Fruit fly (Drosophila melanogaster) whole organism, embryonic: ENCODE results near the gene pcm.

ENCODE experiments used
- CG1024 ChIP-seq: fragments of 200-800 bp; sonication (Bioruptor generic); IDR thresholded peaks from 2 replicates; pipeline ENCODE4 v1.3.6; 2022; ENCODE audit warnings: missing biosample characterization, missing genetic modification characterization
- CG11093 ChIP-seq: fragments of 200-800 bp; sonication (Bioruptor generic); IDR thresholded peaks from 3 replicates; pipeline ENCODE4 v1.3.6; 2022; ENCODE audit warnings: missing biosample characterization, missing genetic modification characterization
- CG11456 ChIP-seq: fragments of 200-800 bp; sonication (Bioruptor generic); IDR thresholded peaks from 3 replicates; pipeline ENCODE4 v1.3.6; 2022; ENCODE audit warnings: missing biosample characterization, missing genetic modification characterization
- CG12236 ChIP-seq: fragments of 200-800 bp; sonication (Bioruptor generic); optimal IDR thresholded peaks from 2 replicates; lab custom pipeline; 2016; ENCODE audit warnings: missing biosample characterization, missing genetic modification characterization
- CG14014 ChIP-seq: fragments of 200-800 bp; sonication (Bioruptor generic); IDR thresholded peaks from 2 replicates; pipeline ENCODE4 v1.3.6; 2022; ENCODE audit warnings: missing biosample characterization, missing genetic modification characterization
- CG15514 ChIP-seq: fragments of 200-800 bp; sonication (Bioruptor generic); optimal IDR thresholded peaks from 3 replicates; lab custom pipeline; 2017; ENCODE audit warnings: missing biosample characterization, missing genetic modification characterization, mild to moderate bottlenecking, moderate library complexity, missing genetic modification reagents
- CG17361 ChIP-seq: fragments of 200-800 bp; sonication (Bioruptor generic); IDR thresholded peaks from 3 replicates; pipeline ENCODE4 v1.3.6; 2022; ENCODE audit warnings: missing biosample characterization, missing genetic modification characterization
- CG18764 ChIP-seq: fragments of 200-800 bp; sonication (Bioruptor generic); optimal IDR thresholded peaks from 3 replicates; lab custom pipeline; 2016; ENCODE audit warnings: missing biosample characterization, missing genetic modification characterization
- CG30020 ChIP-seq: fragments of 200-800 bp; optimal IDR thresholded peaks from 2 replicates; lab custom pipeline; 2019; ENCODE audit warnings: missing biosample characterization, mild to moderate bottlenecking, missing genetic modification characterization, moderate library complexity
- CG32772 ChIP-seq: fragments of 200-800 bp; sonication (Bioruptor generic); IDR thresholded peaks from 2 replicates; pipeline ENCODE4 v1.3.6; 2022; ENCODE audit warnings: missing biosample characterization, missing genetic modification characterization
- CG34224 ChIP-seq: fragments of 200-800 bp; sonication (Bioruptor generic); IDR thresholded peaks from 3 replicates; pipeline ENCODE4 v1.3.6; 2022; ENCODE audit warnings: missing biosample characterization, missing genetic modification characterization; ENCODE audit not compliant: partially characterized antibody
- CG3847 ChIP-seq: fragments of 200-800 bp; sonication (Bioruptor generic); IDR thresholded peaks from 2 replicates; pipeline ENCODE4 v1.3.6; 2022; ENCODE audit warnings: missing biosample characterization, missing genetic modification characterization
- CG4328 ChIP-seq: fragments of 200-800 bp; sonication (Bioruptor generic); optimal IDR thresholded peaks from 3 replicates; lab custom pipeline; 2017; ENCODE audit warnings: missing biosample characterization, missing genetic modification reagents, missing genetic modification characterization
- CG4404 ChIP-seq: fragments of 200-800 bp; sonication (Bioruptor generic); IDR thresholded peaks from 2 replicates; pipeline ENCODE4 v1.3.6; 2022; ENCODE audit warnings: missing biosample characterization, missing genetic modification characterization
- CG6175 ChIP-seq: fragments of 200-800 bp; sonication (Bioruptor generic); IDR thresholded peaks from 3 replicates; pipeline ENCODE4 v1.3.6; 2022; ENCODE audit warnings: missing biosample characterization, missing genetic modification characterization
- CG6272 ChIP-seq: fragments of 200-800 bp; sonication (Bioruptor generic); IDR thresholded peaks from 2 replicates; pipeline ENCODE4 v1.3.6; 2022; ENCODE audit warnings: missing biosample characterization, missing genetic modification characterization
- CG6689 ChIP-seq: fragments of 200-800 bp; sonication (Bioruptor generic); IDR thresholded peaks from 2 replicates; pipeline ENCODE4 v1.3.6; 2022; ENCODE audit warnings: missing biosample characterization, missing genetic modification characterization
- CG7372 ChIP-seq: fragments of 200-800 bp; sonication (Bioruptor generic); IDR thresholded peaks from 2 replicates; pipeline ENCODE4 v1.3.6; 2022; ENCODE audit warnings: missing biosample characterization, missing genetic modification characterization
- CG7786 ChIP-seq: fragments of 200-800 bp; sonication (Bioruptor generic); optimal IDR thresholded peaks from 2 replicates; lab custom pipeline; 2016; ENCODE audit warnings: missing biosample characterization, missing genetic modification characterization
- CG7928 ChIP-seq: fragments of 200-800 bp; sonication (Bioruptor generic); optimal IDR thresholded peaks from 2 replicates; lab custom pipeline; 2017; ENCODE audit warnings: missing biosample characterization, mild to moderate bottlenecking, missing genetic modification characterization
- CG7963 ChIP-seq: fragments of 200-800 bp; sonication (Bioruptor generic); IDR thresholded peaks from 3 replicates; pipeline ENCODE4 v1.3.6; 2022; ENCODE audit warnings: missing biosample characterization, missing genetic modification characterization; ENCODE audit not compliant: partially characterized antibody
- CG9797 ChIP-seq: fragments of 200-800 bp; sonication (Bioruptor generic); optimal IDR thresholded peaks from 3 replicates; lab custom pipeline; 2018; ENCODE audit warnings: missing biosample characterization, mild to moderate bottlenecking, missing genetic modification characterization
- Dbx ChIP-seq: fragments of 200-800 bp; sonication (Bioruptor generic); IDR thresholded peaks from 3 replicates; pipeline ENCODE4 v1.3.6; 2022; ENCODE audit warnings: missing biosample characterization, missing genetic modification characterization
- Dip3 ChIP-seq: fragments of 200-800 bp; sonication (Bioruptor generic); optimal IDR thresholded peaks from 3 replicates; lab custom pipeline; 2016; ENCODE audit warnings: missing biosample characterization, missing genetic modification characterization
- Dp ChIP-seq: fragments of 200-800 bp; sonication (Bioruptor generic); optimal IDR thresholded peaks from 2 replicates; lab custom pipeline; 2018; ENCODE audit warnings: missing biosample characterization, mild to moderate bottlenecking, missing genetic modification characterization, moderate library complexity
- Gug ChIP-seq: fragments of 200-800 bp; sonication (Bioruptor generic); IDR thresholded peaks from 4 replicates; pipeline ENCODE4 v1.3.6; 2022; ENCODE audit warnings: missing biosample characterization, missing genetic modification characterization
- HmgZ ChIP-seq: fragments of 200-800 bp; sonication (Bioruptor generic); optimal IDR thresholded peaks from 2 replicates; lab custom pipeline; 2018; ENCODE audit warnings: missing biosample characterization, mild to moderate bottlenecking, missing genetic modification characterization
- Hr3 ChIP-seq: fragments of 200-800 bp; sonication (Bioruptor generic); optimal IDR thresholded peaks from 3 replicates; lab custom pipeline; 2016; ENCODE audit warnings: missing biosample characterization, missing genetic modification characterization
- Nf-YC ChIP-seq: fragments of 200-800 bp; optimal IDR thresholded peaks from 3 replicates; lab custom pipeline; 2019; ENCODE audit warnings: missing biosample characterization, mild to moderate bottlenecking, missing genetic modification characterization, moderate library complexity
- YL-1 ChIP-seq: fragments of 200-800 bp; sonication (Bioruptor generic); optimal IDR thresholded peaks from 3 replicates; lab custom pipeline; 2017; ENCODE audit warnings: missing biosample characterization, mild to moderate bottlenecking, missing genetic modification characterization
- ase ChIP-seq: fragments of 200-800 bp; sonication (Bioruptor generic); IDR thresholded peaks from 3 replicates; pipeline ENCODE4 v1.3.6; 2022; ENCODE audit warnings: missing biosample characterization, missing genetic modification characterization
- chif ChIP-seq, 2 experiments: fragments of 200-800 bp; sonication (Bioruptor generic); optimal IDR thresholded peaks; 3 replicates each; lab custom pipeline; 2016; ENCODE audit warnings: missing biosample characterization in 2 of 2, missing genetic modification characterization in 2 of 2
- da ChIP-seq: fragments of 200-800 bp; sonication (Bioruptor generic); optimal IDR thresholded peaks from 2 replicates; lab custom pipeline; 2016; ENCODE audit warnings: missing biosample characterization, missing genetic modification characterization
- eyg ChIP-seq: fragments of 200-800 bp; sonication (Bioruptor generic); optimal IDR thresholded peaks from 3 replicates; lab custom pipeline; 2016; ENCODE audit warnings: missing biosample characterization, missing genetic modification characterization
- fu2 ChIP-seq: fragments of 200-800 bp; sonication (Bioruptor generic); optimal IDR thresholded peaks from 2 replicates; lab custom pipeline; 2016; ENCODE audit warnings: missing biosample characterization, missing genetic modification characterization
- gsb ChIP-seq: fragments of 200-800 bp; sonication (Bioruptor generic); IDR thresholded peaks from 2 replicates; pipeline ENCODE4 v1.3.6; 2022; ENCODE audit warnings: missing biosample characterization, missing genetic modification characterization
- gsb-n ChIP-seq: fragments of 200-800 bp; sonication (Bioruptor generic); optimal IDR thresholded peaks from 3 replicates; lab custom pipeline; 2018; ENCODE audit warnings: missing biosample characterization, mild to moderate bottlenecking, missing genetic modification characterization
- ken ChIP-seq: fragments of 200-800 bp; sonication (Bioruptor generic); IDR thresholded peaks from 3 replicates; pipeline ENCODE4 v1.3.6; 2022; ENCODE audit warnings: missing biosample characterization, missing genetic modification characterization
- knrl ChIP-seq: fragments of 200-800 bp; sonication (Bioruptor generic); IDR thresholded peaks from 3 replicates; pipeline ENCODE4 v1.3.6; 2022; ENCODE audit warnings: missing biosample characterization, missing genetic modification characterization; ENCODE audit not compliant: partially characterized antibody
- lab ChIP-seq: fragments of 200-800 bp; sonication (Bioruptor generic); optimal IDR thresholded peaks from 3 replicates; lab custom pipeline; 2017; ENCODE audit warnings: missing biosample characterization, missing genetic modification characterization, mild to moderate bottlenecking, moderate library complexity, missing genetic modification reagents
- maf-S ChIP-seq: fragments of 200-800 bp; sonication (Bioruptor generic); optimal IDR thresholded peaks from 2 replicates; lab custom pipeline; 2016; ENCODE audit warnings: missing biosample characterization, missing genetic modification characterization
- nerfin-1 ChIP-seq: fragments of 200-800 bp; sonication (Bioruptor generic); optimal IDR thresholded peaks from 3 replicates; lab custom pipeline; 2019; ENCODE audit warnings: missing biosample characterization, mild to moderate bottlenecking, missing genetic modification characterization, moderate library complexity
- nom ChIP-seq: fragments of 200-800 bp; sonication (Bioruptor generic); optimal IDR thresholded peaks from 2 replicates; lab custom pipeline; 2017; ENCODE audit warnings: missing biosample characterization, missing genetic modification characterization, mild to moderate bottlenecking, moderate library complexity, missing genetic modification reagents
- pho ChIP-seq: fragments of 200-800 bp; sonication (Bioruptor generic); optimal IDR thresholded peaks from 2 replicates; lab custom pipeline; 2016; ENCODE audit warnings: missing biosample characterization, missing genetic modification characterization
- pzg ChIP-seq: fragments of 200-800 bp; sonication (Bioruptor generic); optimal IDR thresholded peaks from 3 replicates; lab custom pipeline; 2018; ENCODE audit warnings: missing biosample characterization, mild to moderate bottlenecking, missing genetic modification characterization, moderate library complexity
- scrt ChIP-seq: fragments of 200-800 bp; sonication (Bioruptor generic); optimal IDR thresholded peaks from 2 replicates; lab custom pipeline; 2018; ENCODE audit warnings: missing biosample characterization, mild to moderate bottlenecking, missing genetic modification characterization, moderate library complexity
- tup ChIP-seq: fragments of 200-800 bp; sonication (Bioruptor generic); optimal IDR thresholded peaks from 2 replicates; lab custom pipeline; 2016; ENCODE audit warnings: missing biosample characterization, mild to moderate bottlenecking, missing genetic modification characterization, moderate library complexity
- yki ChIP-seq: fragments of >200 bp; optimal IDR thresholded peaks from 3 replicates; lab custom pipeline; 2018
- zfh1 ChIP-seq: fragments of 200-800 bp; sonication (Bioruptor generic); IDR thresholded peaks from 3 replicates; pipeline ENCODE4 v1.3.6; 2022; ENCODE audit warnings: missing biosample characterization, missing genetic modification characterization
- zfh2 ChIP-seq: fragments of 200-800 bp; sonication (Bioruptor generic); optimal IDR thresholded peaks from 2 replicates; lab custom pipeline; 2016; ENCODE audit warnings: missing biosample characterization, missing genetic modification characterization

Gene pcm

DNA sequence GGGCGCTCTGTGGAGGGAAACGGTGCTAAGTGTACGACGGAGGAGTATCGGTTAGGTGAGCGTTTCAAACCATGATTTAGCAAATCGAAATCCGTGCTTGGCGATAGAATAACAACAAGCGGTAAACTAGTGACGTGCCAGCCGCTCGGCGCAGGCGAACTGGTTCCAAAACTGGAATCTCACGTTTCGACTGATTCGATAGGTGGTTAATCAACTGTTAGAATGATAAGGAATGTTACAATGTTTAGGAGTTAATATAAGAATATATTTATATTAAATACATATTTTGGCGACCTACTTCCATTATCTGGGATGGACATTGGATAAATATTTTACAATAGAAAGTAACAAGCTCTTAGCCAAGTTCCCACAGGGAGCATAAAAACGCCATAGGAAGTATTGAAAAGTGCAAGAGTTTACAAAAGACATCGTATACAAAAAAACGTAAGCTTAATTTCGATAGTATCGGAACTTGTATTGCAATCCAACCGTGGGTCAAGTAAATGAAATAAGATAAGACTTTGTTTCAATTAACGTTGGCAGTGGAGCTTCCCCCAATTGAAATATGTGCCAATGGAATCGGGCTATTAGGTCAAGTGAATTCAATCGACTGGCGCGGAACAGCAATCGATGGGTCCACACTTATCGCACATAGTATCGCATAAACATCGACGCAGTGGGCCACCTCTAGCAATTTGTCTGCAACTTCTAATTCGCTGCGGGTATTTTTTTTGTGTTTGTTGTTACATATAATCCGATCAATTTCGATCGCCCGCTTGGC lies 3.2 kb upstream of the pcm start, which contains the start of the genes ksh, CG14200 and Pfrx (continued):
- peak; percentile 37; the same call in 2 of the 3 replicates for TF ChIP-seq CG17361 (GFP tag; lab: Robert Waterston, UW)
- TF ChIP-seq lab, result no peak
- TF ChIP-seq chif (GFP tag; optimal IDR thresholded peaks at IDR 0.05; lab: Kevin White, UChicago), result no peak
- TF ChIP-seq CG12236 (GFP tag; lab: Kevin White, UChicago), result no peak
- no peak for TF ChIP-seq CG11093 (GFP tag; lab: Robert Waterston, UW)
- peak; percentile 48 for TF ChIP-seq Dp (GFP tag; lab: Kevin White, UChicago)
- TF ChIP-seq CG6272 (GFP tag; lab: Robert Waterston, UW), result peak; percentile 40; the same call in 1 of the 2 replicates
- no peak for TF ChIP-seq CG6689 (GFP tag; lab: Robert Waterston, UW)
- TF ChIP-seq gsb-n (tag; lab: Kevin White, UChicago), result peak; percentile 39
- peak; percentile 50; the same call in 1 of the 3 replicates for TF ChIP-seq Dbx (GFP tag; lab: Robert Waterston, UW)
- no peak for TF ChIP-seq CG32772
- TF ChIP-seq gsb (GFP tag; lab: Robert Waterston, UW), result no peak
- peak; percentile 22 for TF ChIP-seq HmgZ
- TF ChIP-seq Gug (GFP tag; lab: Robert Waterston, UW), result peak; percentile 12; the same call in 1 of the 4 replicates
- peak; percentile 8 for TF ChIP-seq pho (GFP tag; lab: Kevin White, UChicago)
- peak; percentile 65 for TF ChIP-seq Hr3
- no peak for TF ChIP-seq yki (lab: Kevin White, UChicago)
- TF ChIP-seq ase (GFP tag; lab: Robert Waterston, UW), result no peak
- TF ChIP-seq CG7928 (GFP tag; lab: Kevin White, UChicago), result no peak
- TF ChIP-seq fu2 (GFP tag; lab: Kevin White, UChicago), result no peak
- TF ChIP-seq CG3847, result peak; percentile 45; the same call in 1 of the 2 replicates
- no peak for TF ChIP-seq CG14014 (GFP tag; lab: Robert Waterston, UW)
- peak; percentile 91 for TF ChIP-seq knrl
- no peak for TF ChIP-seq CG6175 (GFP tag; lab: Robert Waterston, UW)
- TF ChIP-seq CG9797 (GFP tag; lab: Kevin White, UChicago), result peak; percentile 11
- peak; percentile 78 for TF ChIP-seq CG34224 (GFP tag; lab: Robert Waterston, UW)
- no peak for TF ChIP-seq eyg
- no peak for TF ChIP-seq CG18764 (GFP tag; lab: Kevin White, UChicago)
- TF ChIP-seq CG1024, result peak; percentile 70
- TF ChIP-seq CG4328, result no peak
- TF ChIP-seq nom (GFP tag; lab: Kevin White, UChicago), result no peak
- TF ChIP-seq CG15514 (GFP tag; lab: Kevin White, UChicago), result peak; percentile 98
- TF ChIP-seq CG30020 (tag; lab: Kevin White, UChicago), result peak; percentile 82
- peak; percentile 47 for TF ChIP-seq Dip3
- TF ChIP-seq YL-1 (GFP tag; lab: Kevin White, UChicago), result no peak
- no peak for TF ChIP-seq CG4404 (GFP tag; lab: Robert Waterston, UW)
- TF ChIP-seq zfh2 (GFP tag; lab: Kevin White, UChicago), result peak; percentile 50
- TF ChIP-seq maf-S (GFP tag; lab: Kevin White, UChicago), result peak; percentile 3
- peak; percentile 94 for TF ChIP-seq CG7963 (GFP tag; lab: Robert Waterston, UW)
- no peak for TF ChIP-seq CG7372 (GFP tag; lab: Robert Waterston, UW)
- no peak for TF ChIP-seq tup (GFP tag; lab: Kevin White, UChicago)
- TF ChIP-seq ken (GFP tag; lab: Robert Waterston, UW), result 0 out of 3 replicates have a peak, but pooled peaks have one; percentile 14
- TF ChIP-seq CG7786 (GFP tag; lab: Kevin White, UChicago), result peak; percentile 14
- TF ChIP-seq scrt, result no peak
- peak; percentile 17 for TF ChIP-seq Nf-YC (tag; lab: Kevin White, UChicago)
- TF ChIP-seq zfh1 (GFP tag; lab: Robert Waterston, UW), result peak; percentile 42; the same call in 1 of the 3 replicates
- TF ChIP-seq nerfin-1 (tag; lab: Kevin White, UChicago), result no peak
- TF ChIP-seq da (GFP tag; lab: Kevin White, UChicago), result no peak
- TF ChIP-seq pzg (GFP tag; lab: Kevin White, UChicago), result peak; percentile 78
- 0 out of 3 replicates have a peak, but pooled peaks have one; percentile 51 for TF ChIP-seq CG11456
